Fruit fly (Drosophila melanogaster): ENCODE results near the gene Daxx.
A peak's percentile ranks its signal among the peaks of the same experiment; 100 is the strongest.

Daxx gene

dm6 chr2L:6479226-6479906 is 1.4 kb upstream of the Daxx start (continued):
- peak; percentile 55; the same call in 2 of the 3 replicates for TF ChIP-seq ci (GFP tag; IDR thresholded peaks at IDR 0.05)
- no peak for TF ChIP-seq Dfd (GFP tag; optimal IDR thresholded peaks at IDR 0.05)
- peak; percentile 17 for TF ChIP-seq CG13894 (tag; optimal IDR thresholded peaks at IDR 0.05)
- peak; percentile 33 for TF ChIP-seq CG7556 (GFP tag; optimal IDR thresholded peaks at IDR 0.05)
- peak; percentile 71 for TF ChIP-seq CG34376 (GFP tag; optimal IDR thresholded peaks at IDR 0.05)
- TF ChIP-seq sens (GFP tag): peak; percentile 94
- TF ChIP-seq CG6175 (GFP tag; IDR thresholded peaks at IDR 0.05): no peak
- TF ChIP-seq CG12744 (GFP tag; optimal IDR thresholded peaks at IDR 0.05): no peak
- no peak; the same call in 1 of the 2 replicates for TF ChIP-seq Bgb (GFP tag; IDR thresholded peaks at IDR 0.05; ENCODE audit: partially characterized antibody)
- TF ChIP-seq Nf-YC (tag; optimal IDR thresholded peaks at IDR 0.05): peak; percentile 60
- TF ChIP-seq lab (GFP tag; optimal IDR thresholded peaks at IDR 0.05): peak; percentile 80
- TF ChIP-seq CG14710 (tag; optimal IDR thresholded peaks at IDR 0.05): peak; percentile 14
- TF ChIP-seq CG17359 (tag; optimal IDR thresholded peaks at IDR 0.05): peak; percentile 39
- TF ChIP-seq ranshi (GFP tag; IDR thresholded peaks at IDR 0.05): peak; percentile 10; the same call in 1 of the 2 replicates
- TF ChIP-seq Dip2 (GFP tag; IDR thresholded peaks at IDR 0.05): no peak
- TF ChIP-seq sd (tag; optimal IDR thresholded peaks at IDR 0.05): peak; percentile 20
- TF ChIP-seq CG10979 (tag; optimal IDR thresholded peaks at IDR 0.05): no peak
- TF ChIP-seq lov (optimal IDR thresholded peaks at IDR 0.05): no peak
- peak; percentile 12; the same call in 1 of the 3 replicates for TF ChIP-seq lov (GFP tag; IDR thresholded peaks at IDR 0.05)
- TF ChIP-seq sim (GFP tag; IDR thresholded peaks at IDR 0.05): no peak
- peak; percentile 55 for TF ChIP-seq fd64A (GFP tag; optimal IDR thresholded peaks at IDR 0.05)
- TF ChIP-seq grau (tag; optimal IDR thresholded peaks at IDR 0.05): peak; percentile 13
- no peak for TF ChIP-seq eve (GFP tag; optimal IDR thresholded peaks at IDR 0.05)
- no peak for TF ChIP-seq CG14441 (GFP tag; IDR thresholded peaks at IDR 0.05)
- peak; percentile 55 for TF ChIP-seq exex (tag; optimal IDR thresholded peaks at IDR 0.05)
- TF ChIP-seq ac (GFP tag; optimal IDR thresholded peaks at IDR 0.05): no peak
- no peak for TF ChIP-seq da (GFP tag; optimal IDR thresholded peaks at IDR 0.05)
- TF ChIP-seq bbx (GFP tag; IDR thresholded peaks at IDR 0.05; ENCODE audit: partially characterized antibody): 0 out of 2 replicates have a peak, but pooled peaks have one; percentile 33
- TF ChIP-seq Hmr (GFP tag; optimal IDR thresholded peaks at IDR 0.05): peak; percentile 61
- TF ChIP-seq B-H2 (GFP tag; optimal IDR thresholded peaks at IDR 0.05): peak; percentile 51
- no peak for TF ChIP-seq CG13123 (GFP tag; optimal IDR thresholded peaks at IDR 0.05)
- no peak for TF ChIP-seq vnd (GFP tag; IDR thresholded peaks at IDR 0.05; ENCODE audit: partially characterized antibody)
- TF ChIP-seq CG18476 (GFP tag; optimal IDR thresholded peaks at IDR 0.05): peak; percentile 4
- TF ChIP-seq toy (GFP tag; IDR thresholded peaks at IDR 0.05): no peak
- TF ChIP-seq btn (GFP tag; optimal IDR thresholded peaks at IDR 0.05): no peak
- no peak for TF ChIP-seq Sry-β (GFP tag; optimal IDR thresholded peaks at IDR 0.05)
- no peak for TF ChIP-seq CG17328 (GFP tag; IDR thresholded peaks at IDR 0.05)
- no peak for TF ChIP-seq Lpt (GFP tag; optimal IDR thresholded peaks at IDR 0.05)
- TF ChIP-seq Dll (GFP tag; IDR thresholded peaks at IDR 0.05; ENCODE audit: partially characterized antibody): no peak
- TF ChIP-seq NFAT (GFP tag; IDR thresholded peaks at IDR 0.05): peak; percentile 27; the same call in 1 of the 2 replicates
- TF ChIP-seq CG10431 (GFP tag; optimal IDR thresholded peaks at IDR 0.05): peak; percentile 65
- TF ChIP-seq Fer1 (GFP tag; optimal IDR thresholded peaks at IDR 0.05): peak; percentile 85
- no peak for TF ChIP-seq bab2 (GFP tag; optimal IDR thresholded peaks at IDR 0.05)
- no peak for TF ChIP-seq hkb (optimal IDR thresholded peaks at IDR 0.05)
- TF ChIP-seq hkb (GFP tag; IDR thresholded peaks at IDR 0.05): peak; percentile 47
- TF ChIP-seq ato (GFP tag; IDR thresholded peaks at IDR 0.05; ENCODE audit: partially characterized antibody): no peak
- peak; percentile 18 for TF ChIP-seq CG2712 (tag; optimal IDR thresholded peaks at IDR 0.05)
- no peak for TF ChIP-seq CoRest (tag; optimal IDR thresholded peaks at IDR 0.05)
- TF ChIP-seq Bteb2 (GFP tag; optimal IDR thresholded peaks at IDR 0.05): no peak
- peak; percentile 30 for TF ChIP-seq NfI (GFP tag; optimal IDR thresholded peaks at IDR 0.05)

All from whole organism, embryonic.